Fruit fly (Drosophila melanogaster) whole organism, embryonic: Measurements from ENCODE around the gene CG31454.
A peak's percentile ranks its signal among the peaks of the same experiment; 100 is the strongest.

Experiments used
- Aef1 ChIP-seq: fragments of 200-800 bp; sonication (Bioruptor generic); IDR thresholded peaks from 3 replicates; pipeline ENCODE4 v1.3.6; 2022; ENCODE audit warnings: missing biosample characterization, missing genetic modification characterization
- Atf-2 ChIP-seq: fragments of 200-800 bp; sonication (Bioruptor generic); optimal IDR thresholded peaks from 2 replicates; lab custom pipeline; 2016; ENCODE audit warnings: missing biosample characterization, missing genetic modification characterization
- BtbVII ChIP-seq: fragments of 200-800 bp; sonication (Bioruptor generic); optimal IDR thresholded peaks from 3 replicates; lab custom pipeline; 2017; ENCODE audit warnings: missing biosample characterization, mild to moderate bottlenecking, missing genetic modification characterization
- Bteb2 ChIP-seq: fragments of 200-800 bp; sonication (Bioruptor generic); optimal IDR thresholded peaks from 2 replicates; lab custom pipeline; 2016; ENCODE audit warnings: missing biosample characterization, missing genetic modification characterization
- CG11560 ChIP-seq: fragments of 200-800 bp; sonication (Bioruptor generic); IDR thresholded peaks from 3 replicates; pipeline ENCODE4 v1.3.6; 2022; ENCODE audit warnings: missing biosample characterization, missing genetic modification characterization
- CG12071 ChIP-seq: fragments of 200-800 bp; sonication (Bioruptor generic); optimal IDR thresholded peaks from 3 replicates; lab custom pipeline; 2018; ENCODE audit warnings: missing biosample characterization, mild to moderate bottlenecking, missing genetic modification characterization
- CG1233 ChIP-seq: fragments of 200-800 bp; sonication (Bioruptor generic); optimal IDR thresholded peaks from 4 replicates; lab custom pipeline; 2018; ENCODE audit warnings: missing biosample characterization, mild to moderate bottlenecking, missing genetic modification characterization
- CG15073 ChIP-seq: fragments of 200-800 bp; sonication (Bioruptor generic); optimal IDR thresholded peaks from 2 replicates; lab custom pipeline; 2016; ENCODE audit warnings: missing biosample characterization, missing genetic modification characterization
- CG16863 ChIP-seq: fragments of 200-800 bp; sonication (Bioruptor generic); optimal IDR thresholded peaks from 3 replicates; lab custom pipeline; 2016; ENCODE audit warnings: missing biosample characterization, missing genetic modification characterization
- CG17802 ChIP-seq: fragments of 200-800 bp; sonication (Bioruptor generic); optimal IDR thresholded peaks from 2 replicates; lab custom pipeline; 2018; ENCODE audit warnings: missing biosample characterization, mild to moderate bottlenecking, missing genetic modification characterization, moderate library complexity
- CG18262 ChIP-seq: fragments of 200-800 bp; optimal IDR thresholded peaks from 3 replicates; lab custom pipeline; 2019; ENCODE audit warnings: missing biosample characterization, mild to moderate bottlenecking, missing genetic modification characterization, moderate library complexity
- CG1832 ChIP-seq: fragments of 200-800 bp; sonication (Bioruptor generic); optimal IDR thresholded peaks from 2 replicates; lab custom pipeline; 2017; ENCODE audit warnings: missing biosample characterization, mild to moderate bottlenecking, missing genetic modification characterization, inconsistent platforms
- CG18619 ChIP-seq: fragments of 200-800 bp; sonication (Bioruptor generic); optimal IDR thresholded peaks from 3 replicates; lab custom pipeline; 2017; ENCODE audit warnings: missing biosample characterization, mild to moderate bottlenecking, missing genetic modification characterization
- CG31365 ChIP-seq: fragments of 200-800 bp; sonication (Bioruptor generic); optimal IDR thresholded peaks from 2 replicates; lab custom pipeline; 2018; ENCODE audit warnings: missing biosample characterization, mild to moderate bottlenecking, missing genetic modification characterization
- CG32767 ChIP-seq: fragments of 200-800 bp; sonication (Bioruptor generic); IDR thresholded peaks from 2 replicates; pipeline ENCODE4 v1.3.6; 2022; ENCODE audit warnings: missing biosample characterization, missing genetic modification characterization
- CG32772 ChIP-seq: fragments of 200-800 bp; sonication (Bioruptor generic); IDR thresholded peaks from 2 replicates; pipeline ENCODE4 v1.3.6; 2022; ENCODE audit warnings: missing biosample characterization, missing genetic modification characterization
- CG34224 ChIP-seq: fragments of 200-800 bp; sonication (Bioruptor generic); IDR thresholded peaks from 3 replicates; pipeline ENCODE4 v1.3.6; 2022; ENCODE audit warnings: missing biosample characterization, missing genetic modification characterization; ENCODE audit not compliant: partially characterized antibody
- CG34376 ChIP-seq: fragments of 200-800 bp; sonication (Bioruptor generic); optimal IDR thresholded peaks from 2 replicates; lab custom pipeline; 2018; ENCODE audit warnings: missing biosample characterization, mild to moderate bottlenecking, missing genetic modification characterization
- CG42726 ChIP-seq: fragments of 200-800 bp; sonication (Bioruptor generic); IDR thresholded peaks from 2 replicates; pipeline ENCODE4 v1.3.6; 2022; ENCODE audit warnings: missing biosample characterization, missing genetic modification characterization; ENCODE audit not compliant: partially characterized antibody
- CG7786 ChIP-seq: fragments of 200-800 bp; sonication (Bioruptor generic); optimal IDR thresholded peaks from 2 replicates; lab custom pipeline; 2016; ENCODE audit warnings: missing biosample characterization, missing genetic modification characterization
- CHES-1-like ChIP-seq: fragments of 200-800 bp; sonication (Bioruptor generic); optimal IDR thresholded peaks from 2 replicates; lab custom pipeline; 2016; ENCODE audit warnings: missing biosample characterization, missing genetic modification characterization
- CrebB ChIP-seq: fragments of 200-800 bp; sonication (Bioruptor generic); optimal IDR thresholded peaks from 3 replicates; lab custom pipeline; 2018; ENCODE audit warnings: missing biosample characterization, mild to moderate bottlenecking, missing genetic modification characterization
- D19B ChIP-seq: fragments of 200-800 bp; sonication (Bioruptor generic); optimal IDR thresholded peaks from 2 replicates; lab custom pipeline; 2017; ENCODE audit warnings: missing biosample characterization, mild to moderate bottlenecking, missing genetic modification characterization
- Fer1 ChIP-seq: fragments of 200-800 bp; sonication (Bioruptor generic); optimal IDR thresholded peaks from 2 replicates; lab custom pipeline; 2017; ENCODE audit warnings: missing biosample characterization, mild to moderate bottlenecking, missing genetic modification characterization
- GATAe ChIP-seq: fragments of 200-800 bp; sonication (Bioruptor generic); conservative IDR thresholded peaks from 2 replicates; pipeline ENCODE4 v1.3.6; 2022; ENCODE audit warnings: missing biosample characterization, missing genetic modification characterization
- HLHmδ ChIP-seq: fragments of 200-800 bp; sonication (Bioruptor generic); optimal IDR thresholded peaks from 2 replicates; lab custom pipeline; 2018; ENCODE audit warnings: missing biosample characterization, mild to moderate bottlenecking, missing genetic modification characterization, moderate library complexity
- Hey ChIP-seq: fragments of 200-800 bp; sonication (Bioruptor generic); optimal IDR thresholded peaks from 3 replicates; lab custom pipeline; 2018; ENCODE audit warnings: missing biosample characterization, mild to moderate bottlenecking, missing genetic modification characterization
- Hr78 ChIP-seq, 2 experiments: fragments of 200-800 bp in 1 of 2; fragments of >200 bp in 1 of 2; sonication (Bioruptor generic) in 1 of 2; optimal IDR thresholded peaks; 2 replicates each; lab custom pipeline; 2017 to 2019; ENCODE audit warnings: missing biosample characterization in 2 of 2, missing genetic modification characterization in 2 of 2, mild to moderate bottlenecking in 1 of 2, moderate library complexity in 1 of 2
- Mad ChIP-seq: fragments of 200-800 bp; sonication (Bioruptor generic); optimal IDR thresholded peaks from 2 replicates; lab custom pipeline; 2016; ENCODE audit warnings: missing biosample characterization, missing genetic modification characterization
- PHDP ChIP-seq: fragments of 200-800 bp; sonication (Bioruptor generic); optimal IDR thresholded peaks from 3 replicates; lab custom pipeline; 2018; ENCODE audit warnings: missing biosample characterization, mild to moderate bottlenecking, missing genetic modification characterization, moderate library complexity
- Sox102F ChIP-seq: fragments of 200-800 bp; sonication (Bioruptor generic); optimal IDR thresholded peaks from 2 replicates; lab custom pipeline; 2018; ENCODE audit warnings: missing biosample characterization, mild to moderate bottlenecking, missing genetic modification characterization, moderate library complexity
- Xbp1 ChIP-seq: fragments of 200-800 bp; sonication (Bioruptor generic); optimal IDR thresholded peaks from 3 replicates; lab custom pipeline; 2016; ENCODE audit warnings: missing biosample characterization, mild to moderate bottlenecking, missing genetic modification characterization
- ase ChIP-seq: fragments of 200-800 bp; sonication (Bioruptor generic); IDR thresholded peaks from 3 replicates; pipeline ENCODE4 v1.3.6; 2022; ENCODE audit warnings: missing biosample characterization, missing genetic modification characterization
- bcd ChIP-seq: fragments of 200-800 bp; sonication (Bioruptor generic); optimal IDR thresholded peaks from 2 replicates; lab custom pipeline; 2017; ENCODE audit warnings: missing biosample characterization, mild to moderate bottlenecking, missing genetic modification characterization
- bowl ChIP-seq: fragments of 200-800 bp; sonication (Bioruptor generic); IDR thresholded peaks from 2 replicates; pipeline ENCODE4 v1.3.6; 2022; ENCODE audit warnings: missing biosample characterization, missing genetic modification characterization
- crc ChIP-seq: fragments of 200-800 bp; sonication (Bioruptor generic); optimal IDR thresholded peaks from 2 replicates; lab custom pipeline; 2016; ENCODE audit warnings: missing biosample characterization, missing genetic modification characterization
- da ChIP-seq: fragments of 200-800 bp; sonication (Bioruptor generic); optimal IDR thresholded peaks from 2 replicates; lab custom pipeline; 2016; ENCODE audit warnings: missing biosample characterization, missing genetic modification characterization
- esg ChIP-seq: fragments of 200-800 bp; sonication (Bioruptor generic); conservative IDR thresholded peaks from 2 replicates; pipeline ENCODE4 v1.3.6; 2022; ENCODE audit warnings: missing biosample characterization, missing genetic modification characterization
- ham ChIP-seq: fragments of 200-800 bp; sonication (Bioruptor generic); IDR thresholded peaks from 2 replicates; pipeline ENCODE4 v1.3.6; 2022; ENCODE audit warnings: missing biosample characterization, missing genetic modification characterization
- hb ChIP-seq: fragments of 200-800 bp; sonication (Bioruptor generic); IDR thresholded peaks from 3 replicates; pipeline ENCODE4 v1.3.6; 2022; ENCODE audit warnings: missing biosample characterization, missing genetic modification characterization; ENCODE audit not compliant: partially characterized antibody
- inv ChIP-seq: fragments of 200-800 bp; sonication (Bioruptor generic); IDR thresholded peaks from 2 replicates; pipeline ENCODE4 v1.3.6; 2022; ENCODE audit warnings: missing biosample characterization, missing genetic modification characterization; ENCODE audit not compliant: partially characterized antibody
- klu ChIP-seq: fragments of 200-800 bp; sonication (Bioruptor generic); IDR thresholded peaks from 2 replicates; pipeline ENCODE4 v1.3.6; 2022; ENCODE audit warnings: missing biosample characterization, missing genetic modification characterization
- luna ChIP-seq: fragments of 200-800 bp; sonication (Bioruptor generic); optimal IDR thresholded peaks from 2 replicates; lab custom pipeline; 2016; ENCODE audit warnings: missing biosample characterization, missing genetic modification characterization
- pfk ChIP-seq: fragments of 200-800 bp; sonication (Bioruptor generic); optimal IDR thresholded peaks from 2 replicates; lab custom pipeline; 2018; ENCODE audit warnings: missing biosample characterization, mild to moderate bottlenecking, missing genetic modification characterization, moderate library complexity
- pum ChIP-seq: fragments of 200-800 bp; sonication (Bioruptor generic); optimal IDR thresholded peaks from 2 replicates; lab custom pipeline; 2016; ENCODE audit warnings: missing biosample characterization, missing genetic modification characterization
- sima ChIP-seq: fragments of 200-800 bp; sonication (Bioruptor generic); optimal IDR thresholded peaks from 2 replicates; lab custom pipeline; 2016; ENCODE audit warnings: missing biosample characterization, missing genetic modification characterization
- slbo ChIP-seq: fragments of 200-800 bp; sonication (Bioruptor generic); IDR thresholded peaks from 2 replicates; pipeline ENCODE4 v1.3.6; 2022; ENCODE audit warnings: missing biosample characterization, missing genetic modification characterization
- so ChIP-seq: fragments of 200-800 bp; sonication (Bioruptor generic); IDR thresholded peaks from 3 replicates; pipeline ENCODE4 v1.3.6; 2022; ENCODE audit warnings: missing biosample characterization, missing genetic modification characterization
- tap ChIP-seq: fragments of 200-800 bp; optimal IDR thresholded peaks from 3 replicates; lab custom pipeline; 2019; ENCODE audit warnings: missing biosample characterization, mild to moderate bottlenecking, missing genetic modification characterization, moderate library complexity
- tgo ChIP-seq: fragments of 200-800 bp; sonication (Bioruptor generic); IDR thresholded peaks from 3 replicates; pipeline ENCODE4 v1.3.6; 2022; ENCODE audit warnings: missing biosample characterization, missing genetic modification characterization
- ttk ChIP-seq: fragments of 200-800 bp; sonication (Bioruptor generic); IDR thresholded peaks from 2 replicates; pipeline ENCODE4 v2.1.2; 2022; ENCODE audit warnings: missing biosample characterization, missing genetic modification characterization

CG31454 gene

dm6 chr3R:8482881-8483280 is 38.6 kb upstream of the CG31454 start (continued):
- no peak for TF ChIP-seq CG34224 (GFP tag; lab: Robert Waterston, UW)
- TF ChIP-seq CrebB (tag; lab: Kevin White, UChicago) = peak; percentile 60
- TF ChIP-seq D19B (GFP tag; lab: Kevin White, UChicago) = peak; percentile 31
- TF ChIP-seq Atf-2 (GFP tag; lab: Kevin White, UChicago) = peak; percentile 34
- peak; percentile 31 for TF ChIP-seq CG16863 (GFP tag; lab: Kevin White, UChicago)
- TF ChIP-seq Xbp1 = peak; percentile 65
- TF ChIP-seq CG32767 = peak; percentile 44; the same call in 1 of the 2 replicates
- TF ChIP-seq so (GFP tag; lab: Robert Waterston, UW) = peak; percentile 73; the same call in 2 of the 3 replicates
- peak; percentile 59 for TF ChIP-seq pum (GFP tag; lab: Kevin White, UChicago)
- no peak for TF ChIP-seq pfk
- peak; percentile 78 for TF ChIP-seq bcd (GFP tag; lab: Kevin White, UChicago)
- TF ChIP-seq Bteb2 (GFP tag; lab: Kevin White, UChicago) = peak; percentile 3
- TF ChIP-seq CG1233 (GFP tag; lab: Kevin White, UChicago) = peak; percentile 52
- TF ChIP-seq Aef1 = peak; percentile 73
- peak; percentile 68 for TF ChIP-seq CG7786 (GFP tag; lab: Kevin White, UChicago)
- TF ChIP-seq klu (GFP tag; lab: Robert Waterston, UW) = peak; percentile 58
- 0 out of 2 replicates have a peak, but pooled peaks have one; percentile 41 for TF ChIP-seq ham (GFP tag; lab: Robert Waterston, UW)
- no peak for TF ChIP-seq GATAe (GFP tag; lab: Robert Waterston, UW)
- peak; percentile 44 for TF ChIP-seq Mad (GFP tag; lab: Kevin White, UChicago)
- TF ChIP-seq tap = peak; percentile 70
- TF ChIP-seq HLHmδ (GFP tag; lab: Kevin White, UChicago) = no peak
- 0 out of 3 replicates have a peak, but pooled peaks have one; percentile 42 for TF ChIP-seq CG11560 (tag; lab: Robert Waterston, UW)
- TF ChIP-seq CG34376 (GFP tag; lab: Kevin White, UChicago) = peak; percentile 23
- no peak for TF ChIP-seq Hr78 (GFP tag; optimal IDR thresholded peaks at IDR 0.05; lab: Kevin White, UChicago)
- no peak for TF ChIP-seq da
- TF ChIP-seq tgo (GFP tag; lab: Robert Waterston, UW) = peak; percentile 74
- 0 out of 3 replicates have a peak, but pooled peaks have one; percentile 52 for TF ChIP-seq ase (GFP tag; lab: Robert Waterston, UW)
- no peak for TF ChIP-seq CG18262 (tag; lab: Kevin White, UChicago)
- no peak for TF ChIP-seq hb (GFP tag; lab: Robert Waterston, UW)
- peak; percentile 78 for TF ChIP-seq esg (GFP tag; lab: Robert Waterston, UW)
- TF ChIP-seq CG12071 = peak; percentile 80
- TF ChIP-seq CG18619 = peak; percentile 57
- no peak for TF ChIP-seq PHDP (tag; lab: Kevin White, UChicago)
- TF ChIP-seq CHES-1-like (GFP tag; lab: Kevin White, UChicago) = no peak
- TF ChIP-seq CG15073 (GFP tag; lab: Kevin White, UChicago) = no peak
- TF ChIP-seq Fer1 (GFP tag; lab: Kevin White, UChicago) = no peak
- TF ChIP-seq bowl (GFP tag; lab: Robert Waterston, UW) = peak; percentile 50; the same call in 1 of the 2 replicates
- TF ChIP-seq Hey (tag; lab: Kevin White, UChicago) = no peak
- peak; percentile 76 for TF ChIP-seq ttk (GFP tag; lab: Robert Waterston, UW)
- TF ChIP-seq CG42726 (GFP tag; lab: Robert Waterston, UW) = no peak
- peak; percentile 29 for TF ChIP-seq BtbVII (GFP tag; lab: Kevin White, UChicago)
- no peak for TF ChIP-seq sima
- TF ChIP-seq luna = no peak
- TF ChIP-seq slbo (GFP tag; lab: Robert Waterston, UW) = peak; percentile 82
- no peak for TF ChIP-seq CG1832 (GFP tag; lab: Kevin White, UChicago)
- TF ChIP-seq inv (GFP tag; lab: Robert Waterston, UW) = no peak
- peak; percentile 61 for TF ChIP-seq CG32772 (GFP tag; lab: Robert Waterston, UW)
- TF ChIP-seq CG31365 (tag; lab: Kevin White, UChicago) = peak; percentile 18
- peak; percentile 25 for TF ChIP-seq crc (GFP tag; lab: Kevin White, UChicago)
- peak; percentile 69 for TF ChIP-seq Sox102F (GFP tag; lab: Kevin White, UChicago)
- TF ChIP-seq CG17802 = peak; percentile 52
